Worm (Caenorhabditis elegans) whole organism, L3 larva: ENCODE results near the gene unc-24.

Source experiments
- ZK546.5 ChIP-seq: sonication (generic microtip); optimal IDR thresholded peaks from 2 replicates; lab custom pipeline; 2017; ENCODE audit warnings: missing biosample characterization, missing genetic modification characterization
- aly-2 ChIP-seq: fragments of 150-350 bp; optimal IDR thresholded peaks from 2 replicates; lab custom pipeline; 2014; ENCODE audit warnings: missing biosample characterization, missing genetic modification characterization
- ama-1 ChIP-seq: fragments of 150-350 bp; optimal IDR thresholded peaks from 2 replicates; lab custom pipeline; 2018
- ceh-82 ChIP-seq: fragments of 150-350 bp; optimal IDR thresholded peaks from 2 replicates; lab custom pipeline; 2014; ENCODE audit warnings: missing biosample characterization, missing genetic modification characterization
- daf-12 ChIP-seq: fragments of 150-350 bp; optimal IDR thresholded peaks from 2 replicates; lab custom pipeline; 2014; ENCODE audit warnings: missing biosample characterization, missing genetic modification reagents, missing genetic modification characterization
- egl-27 ChIP-seq: sonication (generic microtip); optimal IDR thresholded peaks from 4 replicates; lab custom pipeline; 2017; ENCODE audit warnings: missing biosample characterization, missing genetic modification reagents, missing genetic modification characterization
- elt-1 ChIP-seq: fragments of 150-350 bp; optimal IDR thresholded peaks from 2 replicates; lab custom pipeline; 2014; ENCODE audit warnings: missing biosample characterization, missing genetic modification characterization
- elt-2 ChIP-seq: sonication (generic microtip); optimal IDR thresholded peaks from 2 replicates; lab custom pipeline; 2016; ENCODE audit warnings: missing genetic modification reagents, mild to moderate bottlenecking, missing genetic modification characterization, missing compliant biosample characterization
- fkh-10 ChIP-seq: sonication (generic microtip); optimal IDR thresholded peaks from 2 replicates; lab custom pipeline; 2017; ENCODE audit warnings: missing biosample characterization, missing genetic modification reagents, missing genetic modification characterization
- fkh-2 ChIP-seq: fragments of 150-350 bp; optimal IDR thresholded peaks from 2 replicates; lab custom pipeline; 2014; ENCODE audit warnings: missing biosample characterization, missing genetic modification reagents, missing genetic modification characterization
- fos-1 ChIP-seq: fragments of 150-350 bp; optimal IDR thresholded peaks from 2 replicates; lab custom pipeline; 2014; ENCODE audit warnings: missing biosample characterization, missing genetic modification characterization
- hmg-11 ChIP-seq: sonication (generic microtip); optimal IDR thresholded peaks from 2 replicates; lab custom pipeline; 2016; ENCODE audit warnings: missing genetic modification characterization, missing compliant biosample characterization
- lin-15B ChIP-seq: fragments of 150-350 bp; optimal IDR thresholded peaks from 2 replicates; lab custom pipeline; 2014; ENCODE audit warnings: missing biosample characterization, missing genetic modification characterization
- lin-39 ChIP-seq: fragments of 150-350 bp; optimal IDR thresholded peaks from 2 replicates; lab custom pipeline; 2018; ENCODE audit warnings: missing biosample characterization, missing genetic modification reagents, missing genetic modification characterization
- lsy-12 ChIP-seq: sonication (generic microtip); optimal IDR thresholded peaks from 2 replicates; lab custom pipeline; 2016; ENCODE audit warnings: mild to moderate bottlenecking, missing genetic modification characterization, missing compliant biosample characterization
- nfya-1 ChIP-seq: sonication (generic microtip); optimal IDR thresholded peaks from 2 replicates; lab custom pipeline; 2017; ENCODE audit warnings: missing genetic modification characterization, mild to moderate bottlenecking, missing compliant biosample characterization, antibody characterized with exemption, moderate library complexity; ENCODE audit not compliant: insufficient read depth
- nhr-11 ChIP-seq: fragments of 150-350 bp; optimal IDR thresholded peaks from 2 replicates; lab custom pipeline; 2014; ENCODE audit warnings: missing biosample characterization, missing genetic modification characterization
- nhr-23 ChIP-seq: fragments of 150-350 bp; optimal IDR thresholded peaks from 2 replicates; lab custom pipeline; 2014; ENCODE audit warnings: missing biosample characterization, missing genetic modification reagents, missing genetic modification characterization
- nhr-25 ChIP-seq: sonication (generic microtip); optimal IDR thresholded peaks from 2 replicates; lab custom pipeline; 2017; ENCODE audit warnings: missing biosample characterization, missing genetic modification characterization
- nhr-43 ChIP-seq: sonication (generic microtip); optimal IDR thresholded peaks from 2 replicates; lab custom pipeline; 2016; ENCODE audit warnings: mild to moderate bottlenecking, missing genetic modification characterization, missing compliant biosample characterization; ENCODE audit not compliant: poor library complexity, severe bottlenecking
- nhr-67 ChIP-seq: fragments of 150-350 bp; optimal IDR thresholded peaks from 2 replicates; lab custom pipeline; 2014; ENCODE audit warnings: missing biosample characterization, missing genetic modification characterization
- nhr-76 ChIP-seq: fragments of 150-350 bp; sonication (generic microtip); optimal IDR thresholded peaks from 5 replicates; lab custom pipeline; 2014; ENCODE audit warnings: missing biosample characterization, missing genetic modification characterization
- nhr-77 ChIP-seq: fragments of 150-350 bp; optimal IDR thresholded peaks from 2 replicates; lab custom pipeline; 2014; ENCODE audit warnings: missing biosample characterization, missing genetic modification characterization
- pha-4 ChIP-seq: fragments of 150-350 bp; optimal IDR thresholded peaks from 2 replicates; lab custom pipeline; 2014; ENCODE audit warnings: missing biosample characterization, missing genetic modification reagents, missing genetic modification characterization
- pqm-1 ChIP-seq: fragments of 150-350 bp; optimal IDR thresholded peaks from 2 replicates; lab custom pipeline; 2017; ENCODE audit warnings: missing biosample characterization, missing genetic modification characterization, inconsistent platforms
- skn-1 ChIP-seq: fragments of 150-350 bp; optimal IDR thresholded peaks from 2 replicates; lab custom pipeline; 2014; ENCODE audit warnings: missing biosample characterization, missing genetic modification characterization
- snpc-4 ChIP-seq: fragments of 150-350 bp; optimal IDR thresholded peaks from 2 replicates; lab custom pipeline; 2014; ENCODE audit warnings: missing biosample characterization, missing genetic modification characterization
- tbx-2 ChIP-seq: sonication (generic microtip); optimal IDR thresholded peaks from 2 replicates; lab custom pipeline; 2016; ENCODE audit warnings: mild to moderate bottlenecking, missing genetic modification characterization, missing compliant biosample characterization
- ztf-11 ChIP-seq: fragments of 150-350 bp; optimal IDR thresholded peaks from 2 replicates; lab custom pipeline; 2014; ENCODE audit warnings: missing biosample characterization, missing genetic modification characterization

The unc-24 gene

DNA sequence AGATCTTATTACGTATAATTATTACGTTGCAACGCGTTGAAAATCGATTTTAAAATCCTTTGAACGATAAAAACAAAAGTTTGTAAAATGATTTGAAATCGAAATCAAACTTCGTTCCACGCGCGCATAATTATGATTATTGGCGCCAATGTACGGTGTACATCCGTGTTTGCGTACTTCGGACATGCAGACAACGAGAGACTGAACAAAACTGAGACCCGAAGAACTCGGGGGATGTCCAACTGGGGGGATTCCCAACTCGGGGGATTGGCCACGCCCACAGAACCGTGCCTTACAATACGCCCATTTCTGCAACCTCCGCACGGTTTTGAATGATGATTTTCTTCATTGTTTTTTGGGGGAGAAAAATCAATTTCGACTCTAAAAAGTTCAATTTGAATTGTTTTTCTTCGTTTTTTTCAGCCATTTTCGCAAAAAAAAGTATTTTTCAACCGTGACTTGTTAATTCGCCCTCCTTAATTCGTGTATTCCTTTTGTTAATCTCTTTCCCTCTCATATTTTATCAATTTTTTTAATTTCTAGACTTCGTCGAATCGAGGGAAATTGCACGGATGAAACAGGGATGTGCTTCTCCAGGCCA lies 32.7 kb upstream of the unc-24 start, which contains the start of gene F20D12.12:
F20D12.12 (plus strand) TSS at position 542 of the 601 bp plus-strand sequence.
- peak; percentile 66 for TF ChIP-seq pha-4 (tag; lab: Kevin White, UChicago)
- peak; percentile 67 for TF ChIP-seq nhr-23 (tag; lab: Kevin White, UChicago)
- peak; percentile 85 for TF ChIP-seq nfya-1 (tag; lab: Kevin White, UChicago)
- TF ChIP-seq elt-2 (tag; lab: Kevin White, UChicago) = peak; percentile 52
- peak; percentile 57 for TF ChIP-seq lsy-12 (tag; lab: Kevin White, UChicago)
- peak; percentile 56 for TF ChIP-seq hmg-11 (tag; lab: Kevin White, UChicago)
- TF ChIP-seq lin-39 (tag; lab: Kevin White, UChicago) = peak; percentile 66
- peak; percentile 69 for TF ChIP-seq lin-15B (tag; lab: Kevin White, UChicago)
- TF ChIP-seq snpc-4 (tag; lab: Kevin White, UChicago) = peak; percentile 19
- TF ChIP-seq nhr-43 (tag; lab: Kevin White, UChicago) = peak; percentile 7

DNA sequence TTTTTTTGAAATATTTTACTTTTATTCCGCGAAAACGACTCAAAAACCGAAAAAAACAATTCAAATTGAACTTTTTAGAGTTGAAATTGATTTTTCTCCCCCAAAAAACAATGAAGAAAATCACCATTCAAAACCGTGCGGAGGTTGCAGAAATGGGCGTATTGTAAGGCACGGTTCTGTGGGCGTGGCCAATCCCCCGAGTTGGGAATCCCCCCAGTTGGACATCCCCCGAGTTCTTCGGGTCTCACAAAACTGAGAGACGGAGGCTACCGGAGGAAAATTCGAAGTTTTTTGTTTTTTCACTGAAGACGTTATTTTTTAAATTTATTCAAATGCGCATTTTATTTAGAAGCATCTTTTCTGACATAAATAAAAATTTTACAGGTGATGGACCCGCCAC lies 31.4 kb upstream of the unc-24 start, which contains the start of gene mcm-3AP:
mcm-3AP (plus strand) TSS at position 383 of the 400 bp plus-strand sequence.
- TF ChIP-seq nfya-1 (tag; lab: Kevin White, UChicago) (peak; percentile 58), hmg-11 (tag; lab: Kevin White, UChicago) (peak; percentile 13), elt-2 (tag; lab: Kevin White, UChicago) (peak; percentile 26)

DNA sequence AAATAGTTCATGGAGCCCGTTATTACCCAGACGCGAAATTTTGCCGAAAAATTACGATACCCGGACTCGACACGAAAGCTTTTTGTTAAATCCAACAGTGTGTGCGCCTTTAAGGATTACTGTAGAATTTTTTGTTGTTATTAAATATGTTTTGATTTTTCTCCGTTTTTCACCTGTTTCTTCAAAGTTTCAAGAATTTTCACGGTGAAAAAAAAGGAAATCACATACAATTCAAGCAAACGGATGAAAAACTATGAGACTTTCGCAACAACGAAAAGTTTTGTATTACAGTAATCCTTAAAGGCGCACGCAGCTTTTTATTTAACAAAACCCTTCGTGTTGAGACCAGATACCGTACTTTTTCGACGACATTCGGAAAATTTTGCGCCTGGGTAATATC lies 25.7 kb upstream of the unc-24 start:
- TF ChIP-seq pha-4 (tag; lab: Kevin White, UChicago) (no peak), egl-27 (no peak)
- TF ChIP-seq, all 47 proteins: peak for 0

- TF ChIP-seq ceh-82 (tag; lab: Kevin White, UChicago) (no peak), ztf-11 (no peak), ZK546.5 (tag; lab: Kevin White, UChicago) (no peak), daf-12 (tag; lab: Kevin White, UChicago) (no peak), nfya-1 (tag; lab: Kevin White, UChicago) (no peak), fkh-10 (GFP tag; lab: Kevin White, UChicago) (no peak), nhr-11 (tag; lab: Kevin White, UChicago) (no peak), hmg-11 (tag; lab: Kevin White, UChicago) (no peak), pha-4 (tag; lab: Kevin White, UChicago) (no peak), fkh-2 (tag; lab: Kevin White, UChicago) (no peak), tbx-2 (tag; lab: Kevin White, UChicago) (no peak), ama-1 (no peak), aly-2 (no peak), skn-1 (tag; lab: Kevin White, UChicago) (no peak), fos-1 (tag; lab: Kevin White, UChicago) (no peak), nhr-77 (tag; lab: Kevin White, UChicago) (no peak), pqm-1 (tag; lab: Kevin White, UChicago) (no peak), elt-2 (tag; lab: Kevin White, UChicago) (no peak)
- TF ChIP-seq, all 47 proteins: peak for 0
Observed at ce11 chrIV:7955849-7956248, 23.8 kb upstream of the unc-24 start, which contains the start of gene ceh-19. TSS of gene ceh-19 (minus strand) at chrIV:7955949.

- TF ChIP-seq nhr-25 (no peak), elt-2 (tag; lab: Kevin White, UChicago) (peak; percentile 22), nhr-76 (tag; lab: Kevin White, UChicago) (no peak), ZK546.5 (tag; lab: Kevin White, UChicago) (no peak)
Observed at ce11 chrIV:7956643-7957317, 22.9 kb upstream of the unc-24 start, which contains the start of gene csr-1. TSS of gene csr-1 (plus strand) at chrIV:7957267.

DNA sequence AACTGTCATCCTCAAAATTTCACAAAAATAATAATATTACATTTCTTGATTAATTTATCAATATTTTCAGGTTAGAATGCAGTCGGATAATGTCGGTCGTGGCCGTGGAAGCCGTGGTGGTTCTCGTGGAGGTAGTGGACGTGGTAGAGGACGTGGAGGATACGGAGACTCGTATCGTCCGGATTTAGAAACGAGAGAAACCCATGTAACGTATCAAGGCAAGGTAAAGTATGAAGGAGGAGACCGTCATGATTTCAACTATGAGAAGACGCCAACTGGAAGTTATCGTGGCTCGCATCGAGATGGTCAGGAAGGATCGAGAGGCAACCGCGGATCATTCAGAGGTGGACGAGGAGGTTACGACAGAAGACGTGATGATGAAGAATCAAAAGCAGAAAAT lies 22.2 kb upstream of the unc-24 start, which contains the start of gene frpr-10:
frpr-10 (plus strand) TSS at position 301 of the 400 bp plus-strand sequence.
- no peak for TF ChIP-seq fos-1 (tag; lab: Kevin White, UChicago)
- TF ChIP-seq elt-1 (tag; lab: Kevin White, UChicago) = no peak
- no peak for TF ChIP-seq nhr-67 (tag; lab: Kevin White, UChicago)
- no peak for TF ChIP-seq ama-1
- TF ChIP-seq snpc-4 (tag; lab: Kevin White, UChicago) = no peak
- no peak for TF ChIP-seq skn-1 (tag; lab: Kevin White, UChicago)
